Worm (Caenorhabditis elegans) whole organism, L1 larva: Measurements from ENCODE around the gene fip-1.

ENCODE experiments used
- C04F5.9 ChIP-seq: sonication (generic microtip); optimal IDR thresholded peaks from 2 replicates; lab custom pipeline; 2016; ENCODE audit warnings: missing genetic modification characterization, missing compliant biosample characterization
- C16A3.4 ChIP-seq: fragments of 150-350 bp; optimal IDR thresholded peaks from 2 replicates; lab custom pipeline; 2014; ENCODE audit warnings: missing biosample characterization, missing genetic modification characterization
- F16B12.6 ChIP-seq: fragments of 150-350 bp; optimal IDR thresholded peaks from 2 replicates; lab custom pipeline; 2014; ENCODE audit warnings: missing biosample characterization, missing genetic modification characterization
- alr-1 ChIP-seq: fragments of 200-800 bp; sonication (Bioruptor generic); optimal IDR thresholded peaks from 2 replicates; lab custom pipeline; 2018; ENCODE audit warnings: borderline replicate concordance, mild to moderate bottlenecking, missing genetic modification characterization, missing compliant biosample characterization
- blmp-1 ChIP-seq: fragments of 150-350 bp; optimal IDR thresholded peaks from 2 replicates; lab custom pipeline; 2014; ENCODE audit warnings: missing biosample characterization, missing genetic modification characterization
- ceh-90 ChIP-seq: sonication (generic microtip); optimal IDR thresholded peaks from 2 replicates; lab custom pipeline; 2016; ENCODE audit warnings: missing genetic modification characterization, missing compliant biosample characterization
- dpl-1 ChIP-seq, 3 experiments: fragments of 150-350 bp in 2 of 3; sonication (generic microtip) in 1 of 3; optimal IDR thresholded peaks; 2 replicates each; lab custom pipeline; 2014 to 2017; ENCODE audit warnings: missing biosample characterization in 3 of 3, missing genetic modification characterization in 3 of 3, missing genetic modification reagents in 3 of 3
- dsc-1 ChIP-seq: sonication (generic microtip); optimal IDR thresholded peaks from 2 replicates; lab custom pipeline; 2016; ENCODE audit warnings: mild to moderate bottlenecking, missing genetic modification characterization, missing compliant biosample characterization
- efl-1 ChIP-seq, 4 experiments: fragments of 150-350 bp; optimal IDR thresholded peaks in 3 of 4; peaks in 1 of 4; 1 replicate in 1 of 4; 2 replicates in 3 of 4; lab custom pipeline; 2014; ENCODE audit warnings: missing biosample characterization in 2 of 4, missing genetic modification characterization in 2 of 4, missing genetic modification reagents in 2 of 4
- efl-3 ChIP-seq: fragments of 200-800 bp; sonication (Bioruptor generic); optimal IDR thresholded peaks from 2 replicates; lab custom pipeline; 2018; ENCODE audit warnings: mild to moderate bottlenecking, missing genetic modification characterization, missing compliant biosample characterization
- egl-13 ChIP-seq: sonication (generic microtip); optimal IDR thresholded peaks from 2 replicates; lab custom pipeline; 2016; ENCODE audit warnings: missing genotype, missing genetic modification reagents, missing genetic modification characterization, missing compliant biosample characterization
- elt-3 ChIP-seq, 6 experiments: fragments of 150-350 bp in 1 of 6; sonication (generic microtip); optimal IDR thresholded peaks; 2 replicates each; lab custom pipeline; 2017 to 2018; ENCODE audit warnings: missing biosample characterization in 6 of 6, missing genetic modification characterization in 6 of 6, inconsistent platforms in 1 of 6
- fkh-4 ChIP-seq: sonication (generic microtip); optimal IDR thresholded peaks from 2 replicates; lab custom pipeline; 2016; ENCODE audit warnings: missing compliant biosample characterization, missing genetic modification characterization, borderline replicate concordance
- hlh-17 ChIP-seq: fragments of 200-800 bp; sonication (Bioruptor generic); optimal IDR thresholded peaks from 2 replicates; lab custom pipeline; 2018; ENCODE audit warnings: missing genetic modification characterization, mild to moderate bottlenecking, missing compliant biosample characterization, moderate library complexity, borderline replicate concordance
- hpl-2 ChIP-seq: fragments of 150-350 bp; optimal IDR thresholded peaks from 2 replicates; lab custom pipeline; 2014; ENCODE audit warnings: missing biosample characterization, missing genetic modification reagents, missing genetic modification characterization
- jun-1 ChIP-seq: fragments of 150-350 bp; optimal IDR thresholded peaks from 2 replicates; lab custom pipeline; 2014; ENCODE audit warnings: missing biosample characterization, missing genetic modification reagents, missing genetic modification characterization
- lin-13 ChIP-seq: fragments of 150-350 bp; optimal IDR thresholded peaks from 2 replicates; lab custom pipeline; 2014; ENCODE audit warnings: missing biosample characterization, missing genetic modification reagents, missing genetic modification characterization
- lin-14 ChIP-seq: fragments of 200-800 bp; sonication (Bioruptor generic); optimal IDR thresholded peaks from 2 replicates; lab custom pipeline; 2018; ENCODE audit warnings: mild to moderate bottlenecking, missing genetic modification characterization, moderate library complexity, missing compliant biosample characterization
- lin-35 ChIP-seq, 2 experiments: fragments of 150-350 bp; optimal IDR thresholded peaks; 2 replicates each; lab custom pipeline; 2014; ENCODE audit warnings: missing biosample characterization in 2 of 2, missing genetic modification characterization in 2 of 2, missing genetic modification reagents in 2 of 2
- lin-39 ChIP-seq: fragments of 150-350 bp; optimal IDR thresholded peaks from 2 replicates; lab custom pipeline; 2014; ENCODE audit warnings: missing biosample characterization, missing genetic modification reagents, missing genetic modification characterization
- lsy-2 ChIP-seq, 2 experiments: fragments of 150-350 bp; optimal IDR thresholded peaks; 2 replicates each; lab custom pipeline; 2014; ENCODE audit warnings: missing biosample characterization in 2 of 2, missing genetic modification characterization in 2 of 2
- mdl-1 ChIP-seq, 2 experiments: fragments of 150-350 bp; optimal IDR thresholded peaks; 2 replicates each; lab custom pipeline; 2014 to 2017; ENCODE audit warnings: missing biosample characterization in 2 of 2, missing genetic modification characterization in 2 of 2, inconsistent platforms in 1 of 2
- mep-1 ChIP-seq: fragments of 150-350 bp; optimal IDR thresholded peaks from 2 replicates; lab custom pipeline; 2014; ENCODE audit warnings: missing biosample characterization, missing genetic modification characterization
- nhr-11 ChIP-seq: fragments of 150-350 bp; optimal IDR thresholded peaks from 2 replicates; lab custom pipeline; 2014; ENCODE audit warnings: missing biosample characterization, missing genetic modification characterization
- nhr-12 ChIP-seq: sonication (generic microtip); optimal IDR thresholded peaks from 2 replicates; lab custom pipeline; 2017; ENCODE audit warnings: missing biosample characterization, missing genetic modification characterization
- nhr-19 ChIP-seq: fragments of 200-800 bp; sonication (Bioruptor generic); conservative IDR thresholded peaks from 2 replicates; pipeline ENCODE4 v1.3.6; 2022; ENCODE audit warnings: missing genetic modification characterization, missing compliant biosample characterization
- nhr-20 ChIP-seq: sonication (generic microtip); optimal IDR thresholded peaks from 2 replicates; lab custom pipeline; 2016; ENCODE audit warnings: mild to moderate bottlenecking, missing genetic modification characterization, missing compliant biosample characterization
- nhr-237 ChIP-seq: fragments of 150-350 bp; optimal IDR thresholded peaks from 2 replicates; lab custom pipeline; 2014; ENCODE audit warnings: missing biosample characterization, missing genetic modification characterization
- nhr-71 ChIP-seq: sonication (generic microtip); optimal IDR thresholded peaks from 2 replicates; lab custom pipeline; 2016; ENCODE audit warnings: mild to moderate bottlenecking, missing genetic modification characterization, moderate library complexity, missing compliant biosample characterization
- nhr-84 ChIP-seq: sonication (generic microtip); optimal IDR thresholded peaks from 2 replicates; lab custom pipeline; 2017; ENCODE audit warnings: missing biosample characterization, missing genetic modification characterization
- nhr-85 ChIP-seq: sonication (generic microtip); peaks from one replicate; lab custom pipeline; 2016; ENCODE audit warnings: missing genetic modification characterization, inconsistent platforms, missing compliant biosample characterization
- nhr-90 ChIP-seq: sonication (generic microtip); optimal IDR thresholded peaks from 2 replicates; lab custom pipeline; 2016; ENCODE audit warnings: mild to moderate bottlenecking, missing genetic modification characterization, missing compliant biosample characterization; ENCODE audit not compliant: poor library complexity
- pag-3 ChIP-seq: sonication (generic microtip); optimal IDR thresholded peaks from 2 replicates; lab custom pipeline; 2017; ENCODE audit warnings: missing genetic modification characterization, mild to moderate bottlenecking, missing compliant biosample characterization, antibody characterized with exemption, borderline replicate concordance; ENCODE audit not compliant: insufficient read depth
- skn-1 ChIP-seq: fragments of 150-350 bp; optimal IDR thresholded peaks from 2 replicates; lab custom pipeline; 2014; ENCODE audit warnings: missing biosample characterization, missing genetic modification characterization
- snu-23 ChIP-seq: sonication (generic microtip); optimal IDR thresholded peaks from 2 replicates; lab custom pipeline; 2016; ENCODE audit warnings: missing genetic modification characterization, missing compliant biosample characterization
- sox-4 ChIP-seq: sonication (generic microtip); optimal IDR thresholded peaks from 2 replicates; lab custom pipeline; 2016; ENCODE audit warnings: missing genetic modification characterization, missing compliant biosample characterization
- sptf-1 ChIP-seq: fragments of 150-350 bp; optimal IDR thresholded peaks from 2 replicates; lab custom pipeline; 2014; ENCODE audit warnings: missing biosample characterization, missing genetic modification characterization
- tbx-2 ChIP-seq: sonication (generic microtip); optimal IDR thresholded peaks from 2 replicates; lab custom pipeline; 2016; ENCODE audit warnings: missing genetic modification characterization, missing compliant biosample characterization
- tlp-1 ChIP-seq: fragments of 150-350 bp; optimal IDR thresholded peaks from 2 replicates; lab custom pipeline; 2014; ENCODE audit warnings: missing biosample characterization, missing genetic modification characterization
- unc-130 ChIP-seq: fragments of 150-350 bp; optimal IDR thresholded peaks from 2 replicates; lab custom pipeline; 2017; ENCODE audit warnings: missing biosample characterization, missing genetic modification characterization, inconsistent platforms
- unc-30 ChIP-seq: sonication (generic microtip); optimal IDR thresholded peaks from 2 replicates; lab custom pipeline; 2017; ENCODE audit warnings: missing biosample characterization, missing genetic modification characterization
- unc-62 ChIP-seq: fragments of 150-350 bp; optimal IDR thresholded peaks from 2 replicates; lab custom pipeline; 2014; ENCODE audit warnings: missing biosample characterization, missing genetic modification reagents, missing genetic modification characterization
- unc-86 ChIP-seq: sonication (generic microtip); optimal IDR thresholded peaks from 2 replicates; lab custom pipeline; 2016; ENCODE audit warnings: missing genetic modification characterization, missing compliant biosample characterization
- xbp-1 ChIP-seq: sonication (generic microtip); optimal IDR thresholded peaks from 2 replicates; lab custom pipeline; 2016; ENCODE audit warnings: missing genetic modification characterization, missing compliant biosample characterization
- ztf-4 ChIP-seq: fragments of 150-350 bp; optimal IDR thresholded peaks from 2 replicates; lab custom pipeline; 2014; ENCODE audit warnings: missing biosample characterization, missing genetic modification characterization

fip-1 gene

ce11 chrIII:8653875-8654386, 14.4 kb downstream of the fip-1 start, which contains the start of gene F22B7.9 (continued):
- TF ChIP-seq xbp-1 (no peak), nhr-12 (tag; lab: Kevin White, UChicago) (no peak), lin-13 (GFP tag; lab: Kevin White, UChicago) (no peak), dpl-1 (GFP tag; optimal IDR thresholded peaks at IDR 0.05; lab: Kevin White, UChicago) (peak in 1 of 3 experiments; percentile 9), lin-39 (tag; lab: Kevin White, UChicago) (no peak), efl-3 (GFP tag; lab: Kevin White, UChicago) (no peak), nhr-237 (tag; lab: Kevin White, UChicago) (no peak), ceh-90 (no peak), hlh-17 (GFP tag; lab: Kevin White, UChicago) (no peak), skn-1 (tag; lab: Kevin White, UChicago) (peak; percentile 0), lin-14 (GFP tag; lab: Kevin White, UChicago) (peak; percentile 26), efl-1 (optimal IDR thresholded peaks at IDR 0.05; lab: Kevin White, UChicago) (no peak), efl-1 (GFP tag; optimal IDR thresholded peaks at IDR 0.05 in 1 of 2; lab: Kevin White, UChicago) (peak in 1 of 2 experiments; percentile 16), lin-35 (GFP tag; optimal IDR thresholded peaks at IDR 0.05; lab: Kevin White, UChicago) (peak in 1 of 2 experiments; percentile 34), sptf-1 (tag; lab: Kevin White, UChicago) (no peak), nhr-11 (tag; lab: Kevin White, UChicago) (no peak), fkh-4 (tag; lab: Kevin White, UChicago) (no peak), tbx-2 (tag; lab: Kevin White, UChicago) (peak; percentile 23), C16A3.4 (tag; lab: Kevin White, UChicago) (peak; percentile 10), unc-130 (tag; lab: Kevin White, UChicago) (no peak), jun-1 (tag; lab: Kevin White, UChicago) (no peak), unc-62 (no peak), nhr-71 (tag; lab: Kevin White, UChicago) (peak; percentile 54), hpl-2 (GFP tag; lab: Kevin White, UChicago) (no peak), egl-13 (tag; lab: Kevin White, UChicago) (no peak), unc-86 (no peak), nhr-90 (tag; lab: Kevin White, UChicago) (peak; percentile 20), mdl-1 (tag; optimal IDR thresholded peaks at IDR 0.05; lab: Kevin White, UChicago) (peak in 1 of 2 experiments; percentile 53), C04F5.9 (tag; lab: Kevin White, UChicago) (no peak), alr-1 (tag; lab: Kevin White, UChicago) (no peak), tlp-1 (no peak)

DNA sequence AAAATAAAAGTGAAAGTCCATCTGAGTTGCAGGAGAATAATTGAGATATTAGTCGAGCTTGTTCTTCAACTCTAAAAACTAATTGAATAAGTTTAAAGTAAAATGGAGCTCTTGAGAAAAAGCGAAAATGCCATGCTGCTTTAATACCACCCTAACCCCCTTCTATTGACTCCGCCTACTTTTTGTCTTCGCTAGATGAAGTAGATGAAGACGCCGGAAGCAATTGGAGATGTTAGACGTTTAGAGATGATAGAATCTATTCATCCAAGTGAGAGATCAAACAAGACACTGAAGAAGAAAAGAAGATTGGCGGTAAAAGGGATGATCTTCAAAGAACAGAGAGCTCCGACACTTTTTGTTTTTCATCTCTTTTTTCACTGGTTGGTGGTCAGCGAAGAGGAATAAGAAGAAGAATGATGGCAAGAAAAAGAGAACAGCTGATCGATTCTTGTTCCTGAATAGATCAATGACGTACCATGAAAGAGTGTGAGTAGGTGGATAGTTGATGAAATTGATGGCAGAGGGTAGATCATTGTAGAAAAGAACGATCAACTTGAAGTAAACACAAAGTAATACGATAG, 14.9 kb downstream of the fip-1 start:
- TF ChIP-seq alr-1 (tag; lab: Kevin White, UChicago): no peak
- TF ChIP-seq dsc-1 (tag; lab: Kevin White, UChicago): peak; percentile 58
- peak; percentile 11 for TF ChIP-seq pag-3 (tag; lab: Kevin White, UChicago)
- peak; percentile 37 for TF ChIP-seq lin-14 (GFP tag; lab: Kevin White, UChicago)
- peak; percentile 6 for TF ChIP-seq mep-1 (tag; lab: Kevin White, UChicago)
- TF ChIP-seq F16B12.6: no peak
- TF ChIP-seq unc-130 (tag; lab: Kevin White, UChicago): peak; percentile 2
- no peak for TF ChIP-seq sox-4 (tag; lab: Kevin White, UChicago)
- peak; percentile 45 for TF ChIP-seq nhr-71 (tag; lab: Kevin White, UChicago)
- no peak for TF ChIP-seq nhr-84 (tag; lab: Kevin White, UChicago)
- TF ChIP-seq ztf-4 (tag; lab: Kevin White, UChicago): no peak
- TF ChIP-seq snu-23 (GFP tag; lab: Kevin White, UChicago): peak; percentile 0
- TF ChIP-seq nhr-19 (GFP tag; lab: Robert Waterston, UW): no peak
- peak in 1 of 3 experiments; percentile 25 for TF ChIP-seq dpl-1 (GFP tag; optimal IDR thresholded peaks at IDR 0.05; lab: Kevin White, UChicago)
- peak; percentile 18 for TF ChIP-seq nhr-20
- TF ChIP-seq nhr-85 (tag; lab: Kevin White, UChicago): peak; percentile 87
- TF ChIP-seq tlp-1: no peak
- no peak for TF ChIP-seq efl-1 (optimal IDR thresholded peaks at IDR 0.05; lab: Kevin White, UChicago)
- TF ChIP-seq efl-1 (GFP tag; optimal IDR thresholded peaks at IDR 0.05 in 1 of 2; lab: Kevin White, UChicago): peak in 1 of 2 experiments; percentile 30
- no peak for TF ChIP-seq unc-30 (tag; lab: Kevin White, UChicago)
- peak; percentile 83 for TF ChIP-seq blmp-1 (tag; lab: Kevin White, UChicago)
- peak in 1 of 6 experiments; percentile 24 for TF ChIP-seq elt-3 (tag; optimal IDR thresholded peaks at IDR 0.05; lab: Kevin White, UChicago)
- TF ChIP-seq lsy-2 (tag; optimal IDR thresholded peaks at IDR 0.05; lab: Kevin White, UChicago): no peak
